Fruit fly (Drosophila melanogaster) Kc167 (cell line): ENCODE results near the gene Npc2e.

Source experiments
- Myc ChIP-seq: fragments of >200 bp; optimal IDR thresholded peaks from 2 replicates; lab custom pipeline; 2017; ENCODE audit warnings: missing external identifiers
- Sin3A ChIP-seq: fragments of >200 bp; optimal IDR thresholded peaks from 2 replicates; lab custom pipeline; 2018; ENCODE audit warnings: missing external identifiers
- psq ChIP-seq: fragments of >200 bp; optimal IDR thresholded peaks from 2 replicates; lab custom pipeline; 2017; ENCODE audit warnings: missing external identifiers

- TF ChIP-seq Sin3A (lab: Kevin White, UChicago) = no peak
- TF ChIP-seq psq = no peak
- TF ChIP-seq Myc (lab: Kevin White, UChicago) = no peak
Observed at dm6 chr3R:10083077-10083476, 29.9 kb downstream of the Npc2e start.
